Worm (Caenorhabditis elegans) whole organism, L3 larva: ENCODE results near the gene rps-21.

Source experiments
- R02D3.7 ChIP-seq: fragments of 150-350 bp; optimal IDR thresholded peaks from 2 replicates; lab custom pipeline; 2014; ENCODE audit warnings: missing biosample characterization, missing genetic modification characterization
- ZK546.5 ChIP-seq: sonication (generic microtip); optimal IDR thresholded peaks from 2 replicates; lab custom pipeline; 2017; ENCODE audit warnings: missing biosample characterization, missing genetic modification characterization
- aly-2 ChIP-seq: fragments of 150-350 bp; optimal IDR thresholded peaks from 2 replicates; lab custom pipeline; 2014; ENCODE audit warnings: missing biosample characterization, missing genetic modification characterization
- ama-1 ChIP-seq: fragments of 150-350 bp; optimal IDR thresholded peaks from 2 replicates; lab custom pipeline; 2018
- ceh-16 ChIP-seq: sonication (generic microtip); optimal IDR thresholded peaks from 2 replicates; lab custom pipeline; 2017; ENCODE audit warnings: missing biosample characterization, missing genetic modification characterization
- ceh-28 ChIP-seq: fragments of 150-350 bp; optimal IDR thresholded peaks from 2 replicates; lab custom pipeline; 2014; ENCODE audit warnings: missing biosample characterization, missing genetic modification reagents, missing genetic modification characterization
- ceh-82 ChIP-seq: fragments of 150-350 bp; optimal IDR thresholded peaks from 2 replicates; lab custom pipeline; 2014; ENCODE audit warnings: missing biosample characterization, missing genetic modification characterization
- ceh-9 ChIP-seq: sonication (generic microtip); optimal IDR thresholded peaks from 2 replicates; lab custom pipeline; 2018; ENCODE audit warnings: missing biosample characterization, missing genetic modification characterization
- daf-12 ChIP-seq: fragments of 150-350 bp; optimal IDR thresholded peaks from 2 replicates; lab custom pipeline; 2014; ENCODE audit warnings: missing biosample characterization, missing genetic modification reagents, missing genetic modification characterization
- egl-5 ChIP-seq: fragments of 150-350 bp; optimal IDR thresholded peaks from 2 replicates; lab custom pipeline; 2017; ENCODE audit warnings: missing biosample characterization, missing genetic modification reagents, missing genetic modification characterization, inconsistent platforms
- elt-1 ChIP-seq: fragments of 150-350 bp; optimal IDR thresholded peaks from 2 replicates; lab custom pipeline; 2014; ENCODE audit warnings: missing biosample characterization, missing genetic modification characterization
- elt-2 ChIP-seq: sonication (generic microtip); optimal IDR thresholded peaks from 2 replicates; lab custom pipeline; 2016; ENCODE audit warnings: missing genetic modification reagents, mild to moderate bottlenecking, missing genetic modification characterization, missing compliant biosample characterization
- elt-3 ChIP-seq, 3 experiments: fragments of 150-350 bp in 1 of 3; sonication (generic microtip) in 2 of 3; optimal IDR thresholded peaks; 2 replicates in 2 of 3; 4 replicates in 1 of 3; lab custom pipeline; 2014 to 2017; ENCODE audit warnings: missing biosample characterization in 3 of 3, missing genetic modification characterization in 3 of 3
- eor-1 ChIP-seq, 2 experiments: fragments of 150-350 bp; optimal IDR thresholded peaks; 2 replicates each; lab custom pipeline; 2014 to 2018; ENCODE audit warnings: missing biosample characterization in 2 of 2, missing genetic modification characterization in 2 of 2
- fkh-10 ChIP-seq: sonication (generic microtip); optimal IDR thresholded peaks from 2 replicates; lab custom pipeline; 2017; ENCODE audit warnings: missing biosample characterization, missing genetic modification reagents, missing genetic modification characterization
- fkh-2 ChIP-seq: fragments of 150-350 bp; optimal IDR thresholded peaks from 2 replicates; lab custom pipeline; 2014; ENCODE audit warnings: missing biosample characterization, missing genetic modification reagents, missing genetic modification characterization
- fos-1 ChIP-seq: fragments of 150-350 bp; optimal IDR thresholded peaks from 2 replicates; lab custom pipeline; 2014; ENCODE audit warnings: missing biosample characterization, missing genetic modification characterization
- hmg-11 ChIP-seq: sonication (generic microtip); optimal IDR thresholded peaks from 2 replicates; lab custom pipeline; 2016; ENCODE audit warnings: missing genetic modification characterization, missing compliant biosample characterization
- jun-1 ChIP-seq: fragments of 150-350 bp; optimal IDR thresholded peaks from 2 replicates; lab custom pipeline; 2014; ENCODE audit warnings: missing biosample characterization, missing genetic modification reagents, missing genetic modification characterization
- lin-15B ChIP-seq: fragments of 150-350 bp; optimal IDR thresholded peaks from 2 replicates; lab custom pipeline; 2014; ENCODE audit warnings: missing biosample characterization, missing genetic modification characterization
- lin-39 ChIP-seq: fragments of 150-350 bp; optimal IDR thresholded peaks from 2 replicates; lab custom pipeline; 2018; ENCODE audit warnings: missing biosample characterization, missing genetic modification reagents, missing genetic modification characterization
- lsy-12 ChIP-seq: sonication (generic microtip); optimal IDR thresholded peaks from 2 replicates; lab custom pipeline; 2016; ENCODE audit warnings: mild to moderate bottlenecking, missing genetic modification characterization, missing compliant biosample characterization
- mdl-1 ChIP-seq: fragments of 150-350 bp; optimal IDR thresholded peaks from 2 replicates; lab custom pipeline; 2014; ENCODE audit warnings: missing biosample characterization, missing genetic modification characterization
- nfya-1 ChIP-seq: sonication (generic microtip); optimal IDR thresholded peaks from 2 replicates; lab custom pipeline; 2017; ENCODE audit warnings: missing genetic modification characterization, mild to moderate bottlenecking, missing compliant biosample characterization, antibody characterized with exemption, moderate library complexity; ENCODE audit not compliant: insufficient read depth
- nhr-11 ChIP-seq: fragments of 150-350 bp; optimal IDR thresholded peaks from 2 replicates; lab custom pipeline; 2014; ENCODE audit warnings: missing biosample characterization, missing genetic modification characterization
- nhr-12 ChIP-seq: fragments of 150-350 bp; optimal IDR thresholded peaks from 2 replicates; lab custom pipeline; 2014; ENCODE audit warnings: missing biosample characterization, missing genetic modification characterization
- nhr-23 ChIP-seq: fragments of 150-350 bp; optimal IDR thresholded peaks from 2 replicates; lab custom pipeline; 2014; ENCODE audit warnings: missing biosample characterization, missing genetic modification reagents, missing genetic modification characterization
- nhr-25 ChIP-seq: sonication (generic microtip); optimal IDR thresholded peaks from 2 replicates; lab custom pipeline; 2017; ENCODE audit warnings: missing biosample characterization, missing genetic modification characterization
- nhr-28 ChIP-seq: fragments of 150-350 bp; optimal IDR thresholded peaks from 2 replicates; lab custom pipeline; 2014; ENCODE audit warnings: missing biosample characterization, missing genetic modification characterization
- nhr-43 ChIP-seq: sonication (generic microtip); optimal IDR thresholded peaks from 2 replicates; lab custom pipeline; 2016; ENCODE audit warnings: mild to moderate bottlenecking, missing genetic modification characterization, missing compliant biosample characterization; ENCODE audit not compliant: poor library complexity, severe bottlenecking
- nhr-67 ChIP-seq: fragments of 150-350 bp; optimal IDR thresholded peaks from 2 replicates; lab custom pipeline; 2014; ENCODE audit warnings: missing biosample characterization, missing genetic modification characterization
- nhr-77 ChIP-seq: fragments of 150-350 bp; optimal IDR thresholded peaks from 2 replicates; lab custom pipeline; 2014; ENCODE audit warnings: missing biosample characterization, missing genetic modification characterization
- pha-4 ChIP-seq: fragments of 150-350 bp; optimal IDR thresholded peaks from 2 replicates; lab custom pipeline; 2014; ENCODE audit warnings: missing biosample characterization, missing genetic modification reagents, missing genetic modification characterization
- pqm-1 ChIP-seq: fragments of 150-350 bp; optimal IDR thresholded peaks from 2 replicates; lab custom pipeline; 2017; ENCODE audit warnings: missing biosample characterization, missing genetic modification characterization, inconsistent platforms
- skn-1 ChIP-seq: fragments of 150-350 bp; optimal IDR thresholded peaks from 2 replicates; lab custom pipeline; 2014; ENCODE audit warnings: missing biosample characterization, missing genetic modification characterization
- snpc-4 ChIP-seq: fragments of 150-350 bp; optimal IDR thresholded peaks from 2 replicates; lab custom pipeline; 2014; ENCODE audit warnings: missing biosample characterization, missing genetic modification characterization
- tbx-2 ChIP-seq: sonication (generic microtip); optimal IDR thresholded peaks from 2 replicates; lab custom pipeline; 2016; ENCODE audit warnings: mild to moderate bottlenecking, missing genetic modification characterization, missing compliant biosample characterization
- unc-39 ChIP-seq: sonication (generic microtip); optimal IDR thresholded peaks from 4 replicates; lab custom pipeline; 2017; ENCODE audit warnings: missing biosample characterization, missing genetic modification characterization
- unc-62 ChIP-seq: fragments of 150-350 bp; sonication (generic microtip); optimal IDR thresholded peaks from 4 replicates; lab custom pipeline; 2014; ENCODE audit warnings: missing biosample characterization, missing genetic modification reagents, missing genetic modification characterization
- zag-1 ChIP-seq: fragments of 150-350 bp; optimal IDR thresholded peaks from 2 replicates; lab custom pipeline; 2014; ENCODE audit warnings: missing biosample characterization, missing genetic modification characterization
- ztf-11 ChIP-seq: fragments of 150-350 bp; optimal IDR thresholded peaks from 2 replicates; lab custom pipeline; 2014; ENCODE audit warnings: missing biosample characterization, missing genetic modification characterization
- ztf-4 ChIP-seq: fragments of 150-350 bp; optimal IDR thresholded peaks from 2 replicates; lab custom pipeline; 2014; ENCODE audit warnings: missing biosample characterization, missing genetic modification characterization

The rps-21 gene

DNA sequence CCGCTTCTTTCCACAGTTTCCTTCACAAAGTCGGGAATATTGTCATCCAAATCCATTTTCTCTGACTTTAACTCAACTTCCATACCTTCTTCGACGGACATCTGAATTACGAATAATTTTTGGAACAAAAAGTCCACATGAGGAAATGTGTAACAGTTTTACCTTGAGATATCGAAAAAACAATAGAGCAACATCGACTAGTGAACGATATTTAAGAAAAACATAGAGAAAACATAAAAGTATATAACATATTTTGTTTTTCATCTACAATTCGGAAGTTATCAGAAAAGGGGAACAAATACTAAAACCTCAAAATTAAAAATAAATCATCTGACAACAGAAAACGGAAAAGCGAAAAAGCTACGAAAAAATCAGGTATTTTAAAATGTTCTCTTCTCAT, 43.4 kb upstream of the rps-21 start, which contains the start of gene adr-2:
Gene adr-2, minus strand, starts transcription at position 101 of the 400 bp plus-strand sequence.
- TF ChIP-seq lin-15B (tag; lab: Kevin White, UChicago) (no peak), pha-4 (tag; lab: Kevin White, UChicago) (no peak), elt-2 (tag; lab: Kevin White, UChicago) (no peak), nhr-12 (no peak), lsy-12 (tag; lab: Kevin White, UChicago) (no peak), nhr-67 (tag; lab: Kevin White, UChicago) (no peak), daf-12 (tag; lab: Kevin White, UChicago) (no peak), zag-1 (tag; lab: Kevin White, UChicago) (no peak), ceh-16 (no peak), nhr-23 (no peak), jun-1 (tag; lab: Kevin White, UChicago) (no peak), tbx-2 (tag; lab: Kevin White, UChicago) (no peak), ztf-4 (tag; lab: Kevin White, UChicago) (no peak), ztf-11 (tag; lab: Kevin White, UChicago) (no peak), ceh-9 (tag; lab: Kevin White, UChicago) (no peak), ceh-82 (no peak), ceh-28 (no peak)

DNA sequence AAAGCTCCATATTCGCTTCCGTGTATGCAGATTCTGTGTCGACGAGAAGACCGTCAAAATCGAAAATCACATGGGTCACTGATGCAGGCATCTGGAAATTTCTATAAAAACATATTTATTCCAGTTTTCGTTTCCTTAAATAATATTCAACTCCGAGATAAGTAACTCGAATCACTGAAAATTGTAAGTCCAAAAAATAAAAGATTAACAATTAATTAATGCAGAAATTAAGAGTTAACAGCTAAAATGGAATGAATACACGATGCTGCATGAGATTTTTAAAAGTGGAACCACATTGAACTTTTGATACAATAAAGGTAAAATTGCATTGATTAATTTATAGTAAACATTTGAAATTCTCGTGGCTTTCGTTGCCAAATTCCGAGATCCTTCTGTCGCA, 41.4 kb upstream of the rps-21 start, which contains the start of gene R151.10:
Gene R151.10, minus strand, starts transcription at position 101 of the 400 bp plus-strand sequence.
- TF ChIP-seq ztf-11 (tag; lab: Kevin White, UChicago): no peak
- no peak for TF ChIP-seq fkh-2 (tag; lab: Kevin White, UChicago)
- no peak for TF ChIP-seq daf-12 (tag; lab: Kevin White, UChicago)
- TF ChIP-seq nhr-11 (tag; lab: Kevin White, UChicago): no peak
- no peak for TF ChIP-seq eor-1 (tag; optimal IDR thresholded peaks at IDR 0.05; lab: Kevin White, UChicago)
- no peak for TF ChIP-seq nhr-43 (tag; lab: Kevin White, UChicago)

DNA sequence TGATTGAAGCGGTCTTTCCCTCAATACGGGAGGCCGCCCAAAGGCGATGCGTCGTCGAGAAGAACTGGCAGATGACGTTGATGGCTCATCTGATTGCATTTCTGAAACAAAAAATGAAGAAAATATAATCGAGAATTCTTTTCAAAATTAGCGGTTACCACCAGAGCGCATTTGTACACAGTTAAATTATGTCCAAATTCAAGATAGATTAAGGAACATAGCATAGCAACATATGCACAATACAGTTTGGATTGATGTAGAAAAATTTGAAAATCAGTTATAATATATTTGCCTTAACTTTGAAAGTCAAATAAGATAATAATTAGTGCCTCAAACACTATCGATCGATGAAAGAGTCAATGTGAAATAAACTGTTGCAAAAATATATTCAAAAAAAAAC, 40.3 kb upstream of the rps-21 start, which contains the start of gene R151.8:
Gene R151.8, minus strand, starts transcription at position 101 of the 400 bp plus-strand sequence.
- TF ChIP-seq unc-39 (tag; lab: Kevin White, UChicago) (no peak), nhr-25 (no peak), ZK546.5 (tag; lab: Kevin White, UChicago) (no peak), ama-1 (no peak), fos-1 (tag; lab: Kevin White, UChicago) (no peak), elt-3 (tag; optimal IDR thresholded peaks at IDR 0.05; lab: Kevin White, UChicago) (no peak), unc-62 (GFP tag; lab: Kevin White, UChicago) (no peak), tbx-2 (tag; lab: Kevin White, UChicago) (no peak), zag-1 (tag; lab: Kevin White, UChicago) (no peak), aly-2 (no peak), ceh-82 (no peak), mdl-1 (tag; lab: Kevin White, UChicago) (no peak), lsy-12 (tag; lab: Kevin White, UChicago) (no peak), skn-1 (tag; lab: Kevin White, UChicago) (no peak), nhr-11 (tag; lab: Kevin White, UChicago) (no peak)

DNA sequence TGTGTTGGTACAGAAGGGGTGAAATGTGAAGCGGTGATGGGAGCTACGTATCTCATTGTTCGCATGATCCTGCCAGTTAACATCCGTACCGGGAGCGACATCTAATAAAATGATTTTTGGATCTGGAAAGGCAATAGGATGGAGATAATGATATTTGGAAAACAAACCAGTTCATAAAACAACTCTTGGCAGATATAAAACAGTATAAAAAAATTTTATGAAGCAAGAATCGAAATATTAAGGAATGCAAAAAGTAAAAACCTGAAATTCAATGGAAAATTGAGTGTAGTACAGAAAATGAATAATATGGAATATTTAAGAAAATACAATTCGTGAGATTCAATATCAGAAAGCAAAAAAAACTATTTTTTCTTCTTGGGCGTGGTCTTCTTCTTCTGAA, 37.2 kb upstream of the rps-21 start, which contains the start of gene hsp-75:
Gene hsp-75, minus strand, starts transcription at position 101 of the 400 bp plus-strand sequence.
- no peak for TF ChIP-seq tbx-2 (tag; lab: Kevin White, UChicago)
- no peak for TF ChIP-seq nhr-77 (tag; lab: Kevin White, UChicago)
- TF ChIP-seq fos-1 (tag; lab: Kevin White, UChicago): no peak
- TF ChIP-seq elt-3 (tag; optimal IDR thresholded peaks at IDR 0.05; lab: Kevin White, UChicago): no peak
- no peak for TF ChIP-seq skn-1 (tag; lab: Kevin White, UChicago)
- TF ChIP-seq nhr-23: no peak
- no peak for TF ChIP-seq fkh-10 (GFP tag; lab: Kevin White, UChicago)
- TF ChIP-seq ztf-4 (tag; lab: Kevin White, UChicago): no peak
- no peak for TF ChIP-seq lsy-12 (tag; lab: Kevin White, UChicago)
- TF ChIP-seq lin-15B (tag; lab: Kevin White, UChicago): no peak
- no peak for TF ChIP-seq nhr-11 (tag; lab: Kevin White, UChicago)
- no peak for TF ChIP-seq pqm-1 (tag; lab: Kevin White, UChicago)

DNA sequence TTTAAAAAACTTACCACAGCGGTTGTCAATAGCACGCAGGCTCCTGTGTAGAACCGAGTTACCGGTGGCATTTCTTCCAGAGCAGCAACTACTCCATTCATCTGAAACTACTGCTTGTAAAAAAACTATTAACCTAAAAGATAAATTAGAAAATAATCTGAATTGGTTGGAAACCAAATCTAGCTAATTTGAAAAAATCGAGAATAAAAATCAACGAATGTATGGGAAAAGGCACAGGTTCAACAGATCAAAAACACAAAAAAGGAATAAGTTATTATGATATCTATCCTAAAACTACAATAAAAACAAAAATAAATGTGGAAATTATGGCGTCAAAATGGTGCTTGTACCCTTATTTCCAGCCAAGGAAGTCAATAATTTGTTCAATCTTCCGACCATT, 33.6 kb upstream of the rps-21 start, which contains the start of gene der-2:
Gene der-2, minus strand, starts transcription at position 101 of the 400 bp plus-strand sequence.
- TF ChIP-seq snpc-4 (tag; lab: Kevin White, UChicago): no peak
- no peak for TF ChIP-seq R02D3.7 (tag; lab: Kevin White, UChicago)
- TF ChIP-seq hmg-11 (tag; lab: Kevin White, UChicago): no peak
- TF ChIP-seq egl-5 (tag; lab: Kevin White, UChicago): no peak
- TF ChIP-seq unc-62 (GFP tag; lab: Kevin White, UChicago): no peak
- no peak for TF ChIP-seq nhr-11 (tag; lab: Kevin White, UChicago)
- no peak for TF ChIP-seq aly-2
- no peak for TF ChIP-seq nhr-28 (tag; lab: Kevin White, UChicago)
- no peak for TF ChIP-seq eor-1 (tag; optimal IDR thresholded peaks at IDR 0.05; lab: Kevin White, UChicago)
- TF ChIP-seq nfya-1: no peak
- TF ChIP-seq elt-1 (tag; lab: Kevin White, UChicago): no peak
- TF ChIP-seq ztf-11 (tag; lab: Kevin White, UChicago): no peak
- no peak for TF ChIP-seq nhr-77 (tag; lab: Kevin White, UChicago)
- no peak for TF ChIP-seq nhr-67 (tag; lab: Kevin White, UChicago)
- no peak for TF ChIP-seq skn-1 (tag; lab: Kevin White, UChicago)
- TF ChIP-seq ceh-82: no peak
- TF ChIP-seq elt-3 (tag; optimal IDR thresholded peaks at IDR 0.05; lab: Kevin White, UChicago): no peak
- TF ChIP-seq ceh-9 (tag; lab: Kevin White, UChicago): no peak
- TF ChIP-seq lin-39: no peak
- no peak for TF ChIP-seq fos-1 (tag; lab: Kevin White, UChicago)
